Fruit fly (Drosophila melanogaster) Kc167 (cell line): ENCODE results near the gene CG31248.

Experiments used
- Myc ChIP-seq: fragments of >200 bp; optimal IDR thresholded peaks from 2 replicates; lab custom pipeline; 2017; ENCODE audit warnings: missing external identifiers
- Sin3A ChIP-seq: fragments of >200 bp; optimal IDR thresholded peaks from 2 replicates; lab custom pipeline; 2018; ENCODE audit warnings: missing external identifiers
- h ChIP-seq: fragments of >200 bp; optimal IDR thresholded peaks from 3 replicates; lab custom pipeline; 2018; ENCODE audit warnings: missing external identifiers
- insv ChIP-seq: fragments of >200 bp; optimal IDR thresholded peaks from 3 replicates; lab custom pipeline; 2018; ENCODE audit warnings: missing external identifiers
- psq ChIP-seq: fragments of >200 bp; optimal IDR thresholded peaks from 2 replicates; lab custom pipeline; 2017; ENCODE audit warnings: missing external identifiers
- ttk ChIP-seq: sonication (Bioruptor generic); optimal IDR thresholded peaks from 2 replicates; lab custom pipeline; 2017; ENCODE audit warnings: missing external identifiers

DNA sequence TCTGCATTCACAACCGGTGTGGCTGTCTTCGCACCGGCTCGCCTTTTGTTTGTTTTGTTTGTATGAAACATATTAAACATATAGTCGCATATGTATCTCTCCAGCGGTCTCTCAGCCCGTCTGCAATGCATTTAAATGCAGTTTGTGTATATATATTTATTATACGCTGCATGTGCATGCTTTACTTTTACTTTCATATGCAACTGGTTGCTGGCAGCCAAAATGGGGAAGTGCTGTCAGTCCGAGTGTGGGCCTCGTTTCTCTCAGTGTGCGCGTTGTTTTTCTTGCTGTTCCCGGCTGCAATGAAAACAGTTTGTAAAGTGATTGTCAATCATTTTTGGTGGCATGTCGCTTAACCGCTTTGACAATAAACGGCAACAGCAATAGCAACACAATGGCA is 30.5 kb downstream of the CG31248 start:
- TF ChIP-seq Myc (lab: Kevin White, UChicago) (no peak), ttk (no peak), psq (lab: Kevin White, UChicago) (no peak), insv (lab: Kevin White, UChicago) (no peak), Sin3A (lab: Kevin White, UChicago) (no peak), h (lab: Kevin White, UChicago) (no peak)
